Worm (Caenorhabditis elegans) whole organism, L4/young adult: ENCODE results near the gene nstp-2.

ENCODE experiments used
- W03F9.2 ChIP-seq: fragments of 150-350 bp; optimal IDR thresholded peaks from 2 replicates; lab custom pipeline; 2014; ENCODE audit warnings: missing biosample characterization, missing genetic modification characterization
- dao-5 ChIP-seq: sonication (generic microtip); optimal IDR thresholded peaks from 2 replicates; lab custom pipeline; 2016; ENCODE audit warnings: missing genotype, missing genetic modification characterization, moderate library complexity, missing compliant biosample characterization
- him-1 ChIP-seq: sonication (generic microtip); optimal IDR thresholded peaks from 2 replicates; lab custom pipeline; 2016; ENCODE audit warnings: missing genotype, missing genetic modification reagents, missing genetic modification characterization, missing compliant biosample characterization

DNA sequence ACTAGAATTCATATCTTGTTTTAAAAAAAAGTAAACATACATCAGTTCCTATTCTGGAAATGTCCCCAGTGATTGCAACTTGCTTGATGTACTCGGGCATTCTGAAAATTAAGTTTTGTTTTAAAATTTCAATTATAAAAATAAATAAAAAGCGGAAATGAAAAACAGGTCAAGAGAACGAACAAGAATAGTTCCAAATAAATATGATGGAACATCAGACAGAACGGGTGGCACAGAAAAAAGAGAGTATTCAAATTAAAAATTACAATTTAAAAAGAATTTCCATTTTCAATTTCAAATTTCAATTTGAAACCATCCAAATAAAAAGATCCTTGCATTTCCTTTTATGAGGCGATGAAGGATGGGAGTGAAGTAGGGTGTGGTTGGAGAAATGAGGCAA lies 15.3 kb upstream of the nstp-2 start, which contains the start of gene C01B10.3:
- TF ChIP-seq dao-5 (tag; lab: Kevin White, UChicago) (no peak), him-1 (tag; lab: Kevin White, UChicago) (no peak), W03F9.2 (tag; lab: Kevin White, UChicago) (no peak)
